Worm (Caenorhabditis elegans): ENCODE measurements around the gene Y67D8B.1.

DNA sequence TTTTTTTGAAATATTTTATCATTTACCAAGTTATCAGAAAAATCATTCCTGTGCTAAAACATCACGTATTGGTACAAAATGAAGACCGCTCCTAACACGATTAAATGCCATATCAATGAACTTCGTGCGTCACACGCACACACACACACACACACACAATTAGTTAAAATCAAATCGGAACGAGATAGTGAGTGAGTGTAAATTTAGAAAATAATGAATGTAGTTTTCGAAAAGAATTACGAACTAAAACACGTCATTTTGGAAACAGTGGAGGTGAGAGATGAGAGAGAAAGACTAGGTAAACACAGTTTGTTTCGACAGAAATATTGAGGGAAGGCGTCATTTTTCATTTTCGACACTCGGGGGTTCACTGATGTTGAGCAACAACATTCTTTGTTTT lies 5.5 kb downstream of the Y67D8B.1 start:
- TF ChIP-seq him-1 (tag; optimal IDR thresholded peaks at IDR 0.05) (no peak), W03F9.2 (tag; optimal IDR thresholded peaks at IDR 0.05) (no peak), dao-5 (tag; optimal IDR thresholded peaks at IDR 0.05) (no peak)

Data from whole organism, L4/young adult.